Fruit fly (Drosophila melanogaster) whole organism, embryonic: ENCODE measurements around the gene Sk1.

Experiments
- Antp ChIP-seq: fragments of 200-800 bp; sonication (Bioruptor generic); optimal IDR thresholded peaks from 3 replicates; lab custom pipeline; 2016; ENCODE audit warnings: missing biosample characterization, missing genetic modification characterization
- CG10462 ChIP-seq: fragments of 200-800 bp; sonication (Bioruptor generic); optimal IDR thresholded peaks from 2 replicates; lab custom pipeline; 2016; ENCODE audit warnings: missing biosample characterization, missing genetic modification characterization
- CG11085 ChIP-seq: fragments of 200-800 bp; sonication (Bioruptor generic); IDR thresholded peaks from 2 replicates; pipeline ENCODE4 v1.3.6; 2022; ENCODE audit warnings: missing biosample characterization, missing genetic modification characterization
- CG11560 ChIP-seq: fragments of 200-800 bp; sonication (Bioruptor generic); IDR thresholded peaks from 3 replicates; pipeline ENCODE4 v1.3.6; 2022; ENCODE audit warnings: missing biosample characterization, missing genetic modification characterization
- CG12219 ChIP-seq: fragments of 200-800 bp; sonication (Bioruptor generic); optimal IDR thresholded peaks from 3 replicates; lab custom pipeline; 2018; ENCODE audit warnings: missing biosample characterization, mild to moderate bottlenecking, missing genetic modification characterization
- CG16863 ChIP-seq: fragments of 200-800 bp; sonication (Bioruptor generic); optimal IDR thresholded peaks from 3 replicates; lab custom pipeline; 2016; ENCODE audit warnings: missing biosample characterization, missing genetic modification characterization
- CG17359 ChIP-seq: fragments of 200-800 bp; sonication (Bioruptor generic); optimal IDR thresholded peaks from 3 replicates; lab custom pipeline; 2018; ENCODE audit warnings: missing biosample characterization, mild to moderate bottlenecking, missing genetic modification characterization, moderate library complexity
- CG17385 ChIP-seq: fragments of 200-800 bp; sonication (Bioruptor generic); optimal IDR thresholded peaks from 3 replicates; lab custom pipeline; 2018; ENCODE audit warnings: missing biosample characterization, mild to moderate bottlenecking, missing genetic modification characterization
- CG17568 ChIP-seq: fragments of 200-800 bp; sonication (Bioruptor generic); optimal IDR thresholded peaks from 2 replicates; lab custom pipeline; 2018; ENCODE audit warnings: missing biosample characterization, mild to moderate bottlenecking, missing genetic modification characterization, moderate library complexity
- CG18011 ChIP-seq: fragments of 200-800 bp; sonication (Bioruptor generic); optimal IDR thresholded peaks from 2 replicates; lab custom pipeline; 2017; ENCODE audit warnings: missing biosample characterization, missing genetic modification characterization, mild to moderate bottlenecking, moderate library complexity, missing genotype
- CG2712 ChIP-seq: fragments of 200-800 bp; optimal IDR thresholded peaks from 3 replicates; lab custom pipeline; 2019; ENCODE audit warnings: missing biosample characterization, mild to moderate bottlenecking, missing genetic modification characterization, moderate library complexity
- CG3065 ChIP-seq: fragments of 200-800 bp; sonication (Bioruptor generic); optimal IDR thresholded peaks from 2 replicates; lab custom pipeline; 2016; ENCODE audit warnings: missing biosample characterization, missing genetic modification characterization
- CG3281 ChIP-seq: fragments of 200-800 bp; sonication (Bioruptor generic); optimal IDR thresholded peaks from 3 replicates; lab custom pipeline; 2017; ENCODE audit warnings: missing biosample characterization, mild to moderate bottlenecking, missing genetic modification characterization
- CG34224 ChIP-seq: fragments of 200-800 bp; sonication (Bioruptor generic); IDR thresholded peaks from 3 replicates; pipeline ENCODE4 v1.3.6; 2022; ENCODE audit warnings: missing biosample characterization, missing genetic modification characterization; ENCODE audit not compliant: partially characterized antibody
- CG4360 ChIP-seq: fragments of 200-800 bp; sonication (Bioruptor generic); IDR thresholded peaks from 2 replicates; pipeline ENCODE4 v1.3.6; 2022; ENCODE audit warnings: missing biosample characterization, missing genetic modification characterization
- CG4404 ChIP-seq: fragments of 200-800 bp; sonication (Bioruptor generic); IDR thresholded peaks from 2 replicates; pipeline ENCODE4 v1.3.6; 2022; ENCODE audit warnings: missing biosample characterization, missing genetic modification characterization
- CG4854 ChIP-seq: fragments of 200-800 bp; sonication (Bioruptor generic); optimal IDR thresholded peaks from 2 replicates; lab custom pipeline; 2016; ENCODE audit warnings: missing biosample characterization, missing genetic modification characterization, inconsistent platforms
- CG8359 ChIP-seq: fragments of 200-800 bp; sonication (Bioruptor generic); optimal IDR thresholded peaks from 2 replicates; lab custom pipeline; 2017; ENCODE audit warnings: missing biosample characterization, mild to moderate bottlenecking, missing genetic modification characterization, borderline replicate concordance
- CG9215 ChIP-seq: fragments of 200-800 bp; sonication (Bioruptor generic); IDR thresholded peaks from 2 replicates; pipeline ENCODE4 v1.3.6; 2022; ENCODE audit warnings: missing biosample characterization, missing genetic modification characterization
- D19A ChIP-seq: fragments of 200-800 bp; optimal IDR thresholded peaks from 3 replicates; lab custom pipeline; 2019; ENCODE audit warnings: missing biosample characterization, mild to moderate bottlenecking, missing genetic modification characterization, moderate library complexity
- Dref ChIP-seq: fragments of 200-800 bp; sonication (Bioruptor generic); IDR thresholded peaks from 2 replicates; pipeline ENCODE4 v1.3.6; 2022; ENCODE audit warnings: missing biosample characterization, missing genetic modification characterization
- E2f1 ChIP-seq: fragments of 200-800 bp; sonication (Bioruptor generic); IDR thresholded peaks from 2 replicates; pipeline ENCODE4 v1.3.6; 2022; ENCODE audit warnings: missing biosample characterization, missing genetic modification characterization
- Hand ChIP-seq: fragments of 200-800 bp; sonication (Bioruptor generic); optimal IDR thresholded peaks from 2 replicates; lab custom pipeline; 2017; ENCODE audit warnings: mild to moderate bottlenecking, missing biosample characterization, missing genetic modification reagents, missing genetic modification characterization
- Hsf ChIP-seq: fragments of 200-800 bp; sonication (Bioruptor generic); optimal IDR thresholded peaks from 3 replicates; lab custom pipeline; 2016; ENCODE audit warnings: missing biosample characterization, missing genetic modification characterization
- NC2α ChIP-seq: fragments of 200-800 bp; sonication (Bioruptor generic); optimal IDR thresholded peaks from 2 replicates; lab custom pipeline; 2016; ENCODE audit warnings: missing biosample characterization, missing genetic modification characterization
- NFAT ChIP-seq: fragments of 200-800 bp; sonication (Bioruptor generic); IDR thresholded peaks from 2 replicates; pipeline ENCODE4 v1.3.6; 2022; ENCODE audit warnings: missing biosample characterization, missing genetic modification characterization
- Ptx1 ChIP-seq: fragments of 200-800 bp; sonication (Bioruptor generic); IDR thresholded peaks from 2 replicates; pipeline ENCODE4 v1.3.6; 2022; ENCODE audit warnings: missing biosample characterization, missing genetic modification characterization
- Ssrp ChIP-seq: fragments of 200-800 bp; sonication (Bioruptor generic); optimal IDR thresholded peaks from 2 replicates; lab custom pipeline; 2018; ENCODE audit warnings: missing biosample characterization, mild to moderate bottlenecking, missing genetic modification characterization, moderate library complexity
- Stat92E ChIP-seq, 3 experiments: fragments of >200 bp in 2 of 3; fragments of 200-800 bp in 1 of 3; sonication (Bioruptor generic) in 1 of 3; optimal IDR thresholded peaks; 2 replicates each; lab custom pipeline; 2017 to 2019; ENCODE audit warnings: missing biosample characterization in 3 of 3, missing genetic modification characterization in 3 of 3, mild to moderate bottlenecking in 1 of 3, moderate library complexity in 1 of 3
- ac ChIP-seq: fragments of 200-800 bp; sonication (Bioruptor generic); optimal IDR thresholded peaks from 3 replicates; lab custom pipeline; 2017; ENCODE audit warnings: missing biosample characterization, mild to moderate bottlenecking, missing genetic modification characterization
- al ChIP-seq: fragments of 200-800 bp; sonication (Bioruptor generic); IDR thresholded peaks from 2 replicates; pipeline ENCODE4 v1.3.6; 2022; ENCODE audit warnings: missing biosample characterization, missing genetic modification characterization
- ara ChIP-seq: fragments of 200-800 bp; sonication (Bioruptor generic); IDR thresholded peaks from 2 replicates; pipeline ENCODE4 v1.3.6; 2022; ENCODE audit warnings: missing biosample characterization, missing genetic modification characterization
- ash1 ChIP-seq: fragments of 200-800 bp; sonication (Bioruptor generic); optimal IDR thresholded peaks from 2 replicates; lab custom pipeline; 2018; ENCODE audit warnings: missing biosample characterization, mild to moderate bottlenecking, missing genetic modification characterization
- bcd ChIP-seq: fragments of 200-800 bp; sonication (Bioruptor generic); optimal IDR thresholded peaks from 2 replicates; lab custom pipeline; 2017; ENCODE audit warnings: missing biosample characterization, mild to moderate bottlenecking, missing genetic modification characterization
- cas ChIP-seq: fragments of 200-800 bp; sonication (Bioruptor generic); IDR thresholded peaks from 2 replicates; pipeline ENCODE4 v1.3.6; 2022; ENCODE audit warnings: missing biosample characterization, missing genetic modification characterization
- chm ChIP-seq: fragments of 200-800 bp; sonication (Bioruptor generic); IDR thresholded peaks from 2 replicates; pipeline ENCODE4 v1.3.6; 2022; ENCODE audit warnings: missing biosample characterization, missing genetic modification characterization
- dati ChIP-seq: fragments of 200-800 bp; sonication (Bioruptor generic); IDR thresholded peaks from 2 replicates; pipeline ENCODE4 v1.3.6; 2022; ENCODE audit warnings: missing biosample characterization, missing genetic modification characterization
- eyg ChIP-seq: fragments of 200-800 bp; sonication (Bioruptor generic); optimal IDR thresholded peaks from 3 replicates; lab custom pipeline; 2016; ENCODE audit warnings: missing biosample characterization, missing genetic modification characterization
- h ChIP-seq: fragments of >200 bp; optimal IDR thresholded peaks from 2 replicates; lab custom pipeline; 2017
- lov ChIP-seq, 2 experiments: fragments of 200-800 bp in 1 of 2; fragments of >200 bp in 1 of 2; sonication (Bioruptor generic) in 1 of 2; IDR thresholded peaks in 1 of 2; optimal IDR thresholded peaks in 1 of 2; 2 replicates in 1 of 2; 3 replicates in 1 of 2; pipeline versions ENCODE4 v1.3.6 to Lab custom; 2017 to 2022; ENCODE audit warnings: missing biosample characterization in 1 of 2, missing genetic modification characterization in 1 of 2
- nmo ChIP-seq: fragments of 200-800 bp; sonication (Bioruptor generic); optimal IDR thresholded peaks from 2 replicates; lab custom pipeline; 2018; ENCODE audit warnings: missing biosample characterization, mild to moderate bottlenecking, missing genetic modification characterization, moderate library complexity
- pros ChIP-seq: fragments of 200-800 bp; sonication (Bioruptor generic); optimal IDR thresholded peaks from 3 replicates; lab custom pipeline; 2019; ENCODE audit warnings: missing biosample characterization, mild to moderate bottlenecking, missing genetic modification characterization, moderate library complexity
- scrt ChIP-seq: fragments of 200-800 bp; sonication (Bioruptor generic); optimal IDR thresholded peaks from 2 replicates; lab custom pipeline; 2018; ENCODE audit warnings: missing biosample characterization, mild to moderate bottlenecking, missing genetic modification characterization, moderate library complexity
- sima ChIP-seq: fragments of 200-800 bp; sonication (Bioruptor generic); optimal IDR thresholded peaks from 2 replicates; lab custom pipeline; 2016; ENCODE audit warnings: missing biosample characterization, missing genetic modification characterization
- sr ChIP-seq: fragments of 200-800 bp; sonication (Bioruptor generic); IDR thresholded peaks from 3 replicates; pipeline ENCODE4 v1.3.6; 2022; ENCODE audit warnings: missing biosample characterization, missing genetic modification characterization
- ssp ChIP-seq: fragments of 200-800 bp; sonication (Bioruptor generic); IDR thresholded peaks from 2 replicates; pipeline ENCODE4 v1.3.6; 2022; ENCODE audit warnings: missing biosample characterization, missing genetic modification characterization
- tgo ChIP-seq: fragments of 200-800 bp; sonication (Bioruptor generic); IDR thresholded peaks from 3 replicates; pipeline ENCODE4 v1.3.6; 2022; ENCODE audit warnings: missing biosample characterization, missing genetic modification characterization
- tio ChIP-seq: fragments of 200-800 bp; sonication (Bioruptor generic); optimal IDR thresholded peaks from 2 replicates; lab custom pipeline; 2017; ENCODE audit warnings: missing biosample characterization, missing genetic modification characterization, inconsistent platforms
- trem ChIP-seq: fragments of 200-800 bp; optimal IDR thresholded peaks from 3 replicates; lab custom pipeline; 2019; ENCODE audit warnings: missing biosample characterization, mild to moderate bottlenecking, missing genetic modification characterization, moderate library complexity
- yki ChIP-seq: fragments of >200 bp; optimal IDR thresholded peaks from 3 replicates; lab custom pipeline; 2018

The Sk1 gene

dm6 chrX:11446792-11447405 lies 4.6 kb downstream of the Sk1 start (continued):
- TF ChIP-seq al: peak; percentile 87
- TF ChIP-seq CG3281 (GFP tag; lab: Kevin White, UChicago): peak; percentile 86
- no peak for TF ChIP-seq sima (GFP tag; lab: Kevin White, UChicago)
- peak; percentile 50 for TF ChIP-seq CG17385
- TF ChIP-seq CG9215 (GFP tag; lab: Robert Waterston, UW): peak; percentile 86
- peak; percentile 93 for TF ChIP-seq NFAT (GFP tag; lab: Robert Waterston, UW)
- peak; percentile 80 for TF ChIP-seq scrt (GFP tag; lab: Kevin White, UChicago)
- peak; percentile 23 for TF ChIP-seq CG18011 (GFP tag; lab: Kevin White, UChicago)
- peak; percentile 73 for TF ChIP-seq chm (GFP tag; lab: Robert Waterston, UW)
- TF ChIP-seq ash1 (GFP tag; lab: Kevin White, UChicago): peak; percentile 25
- TF ChIP-seq CG4854: peak; percentile 54
- TF ChIP-seq bcd (GFP tag; lab: Kevin White, UChicago): peak; percentile 80
- TF ChIP-seq eyg (GFP tag; lab: Kevin White, UChicago): peak; percentile 66
- peak; percentile 62 for TF ChIP-seq E2f1
- TF ChIP-seq cas (GFP tag; lab: Robert Waterston, UW): peak; percentile 50; the same call in 1 of the 2 replicates
- TF ChIP-seq CG12219: peak; percentile 58
- TF ChIP-seq CG16863 (GFP tag; lab: Kevin White, UChicago): peak; percentile 68
- TF ChIP-seq h (lab: Kevin White, UChicago): no peak
- TF ChIP-seq sr: no peak
- peak; percentile 80 for TF ChIP-seq Hsf (GFP tag; lab: Kevin White, UChicago)
- peak; percentile 66 for TF ChIP-seq CG17359 (tag; lab: Kevin White, UChicago)
- TF ChIP-seq ara (GFP tag; lab: Robert Waterston, UW): peak; percentile 6; the same call in 1 of the 2 replicates
- no peak for TF ChIP-seq lov (optimal IDR thresholded peaks at IDR 0.05; lab: Kevin White, UChicago)
- TF ChIP-seq lov (GFP tag; IDR thresholded peaks at IDR 0.05; lab: Robert Waterston, UW): 0 out of 3 replicates have a peak, but pooled peaks have one; percentile 16
- peak; percentile 3 for TF ChIP-seq CG3065 (GFP tag; lab: Kevin White, UChicago)
- peak; percentile 43 for TF ChIP-seq tio (GFP tag; lab: Kevin White, UChicago)
- TF ChIP-seq Dref (GFP tag; lab: Robert Waterston, UW): no peak
- no peak for TF ChIP-seq CG10462 (GFP tag; lab: Kevin White, UChicago)
- TF ChIP-seq nmo (GFP tag; lab: Kevin White, UChicago): peak; percentile 54
- peak; percentile 69; the same call in 2 of the 3 replicates for TF ChIP-seq CG11560 (tag; lab: Robert Waterston, UW)
- no peak for TF ChIP-seq pros
- peak; percentile 31; the same call in 1 of the 2 replicates for TF ChIP-seq ssp (GFP tag; lab: Robert Waterston, UW)
- TF ChIP-seq CG2712 (tag; lab: Kevin White, UChicago): peak; percentile 34
- TF ChIP-seq CG8359: no peak
- TF ChIP-seq trem: no peak
- TF ChIP-seq D19A: peak; percentile 50
- TF ChIP-seq Hand (GFP tag; lab: Kevin White, UChicago): peak; percentile 70
- TF ChIP-seq yki (lab: Kevin White, UChicago): no peak
- peak; percentile 3 for TF ChIP-seq Ssrp
- TF ChIP-seq Antp: peak; percentile 53
- no peak for TF ChIP-seq ac (GFP tag; lab: Kevin White, UChicago)
- TF ChIP-seq CG17568 (GFP tag; lab: Kevin White, UChicago): peak; percentile 51
- peak; percentile 33 for TF ChIP-seq NC2α (GFP tag; lab: Kevin White, UChicago)
- peak; percentile 86 for TF ChIP-seq CG11085 (GFP tag; lab: Robert Waterston, UW)
- TF ChIP-seq CG4360: peak; percentile 50; the same call in 1 of the 2 replicates
- peak; percentile 63 for TF ChIP-seq CG4404 (GFP tag; lab: Robert Waterston, UW)
- TF ChIP-seq CG34224: no peak
- peak; percentile 57; the same call in 1 of the 2 replicates for TF ChIP-seq dati (GFP tag; lab: Robert Waterston, UW)
- no peak for TF ChIP-seq Stat92E (GFP tag; optimal IDR thresholded peaks at IDR 0.05; lab: Kevin White, UChicago)
- peak; percentile 85 for TF ChIP-seq Ptx1 (GFP tag; lab: Robert Waterston, UW)
- peak; percentile 69; the same call in 2 of the 3 replicates for TF ChIP-seq tgo (GFP tag; lab: Robert Waterston, UW)
